Fruit fly (Drosophila melanogaster) whole organism, prepupa: ENCODE measurements around the gene CG32102.

Experiments
- CG10631 ChIP-seq: fragments of 200-800 bp; sonication (Bioruptor generic); optimal IDR thresholded peaks from 2 replicates; lab custom pipeline; 2016; ENCODE audit warnings: missing biosample characterization, missing genetic modification characterization
- CG10669 ChIP-seq: fragments of 200-800 bp; sonication (Bioruptor generic); optimal IDR thresholded peaks from 3 replicates; lab custom pipeline; 2018; ENCODE audit warnings: missing biosample characterization, mild to moderate bottlenecking, missing genetic modification characterization, moderate library complexity
- CG15336 ChIP-seq: fragments of 200-800 bp; sonication (Bioruptor generic); IDR thresholded peaks from 2 replicates; pipeline ENCODE4 v1.3.6; 2022; ENCODE audit warnings: missing biosample characterization, missing genetic modification characterization
- CG1621 ChIP-seq: fragments of 200-800 bp; sonication (Bioruptor generic); optimal IDR thresholded peaks from 3 replicates; lab custom pipeline; 2018; ENCODE audit warnings: missing biosample characterization, mild to moderate bottlenecking, missing genetic modification characterization
- CG16779 ChIP-seq: fragments of 200-800 bp; sonication (Bioruptor generic); optimal IDR thresholded peaks from 3 replicates; lab custom pipeline; 2017; ENCODE audit warnings: missing biosample characterization, mild to moderate bottlenecking, missing genetic modification characterization
- CG3032 ChIP-seq: fragments of 200-800 bp; optimal IDR thresholded peaks from 2 replicates; lab custom pipeline; 2019; ENCODE audit warnings: missing biosample characterization, mild to moderate bottlenecking, missing genetic modification characterization, moderate library complexity
- CG31627 ChIP-seq: fragments of 200-800 bp; sonication (Bioruptor generic); optimal IDR thresholded peaks from 3 replicates; lab custom pipeline; 2016; ENCODE audit warnings: missing biosample characterization, missing genetic modification characterization
- CG32006 ChIP-seq: fragments of 200-800 bp; sonication (Bioruptor generic); optimal IDR thresholded peaks from 3 replicates; lab custom pipeline; 2017; ENCODE audit warnings: missing biosample characterization, mild to moderate bottlenecking, missing genetic modification characterization
- CG34406 ChIP-seq: fragments of 200-800 bp; sonication (Bioruptor generic); optimal IDR thresholded peaks from 3 replicates; lab custom pipeline; 2016; ENCODE audit warnings: missing biosample characterization, missing genetic modification characterization
- CG4318 ChIP-seq: fragments of 200-800 bp; sonication (Bioruptor generic); optimal IDR thresholded peaks from 3 replicates; lab custom pipeline; 2017; ENCODE audit warnings: missing biosample characterization, mild to moderate bottlenecking, missing genetic modification characterization
- CG6276 ChIP-seq: fragments of 200-800 bp; sonication (Bioruptor generic); optimal IDR thresholded peaks from 2 replicates; lab custom pipeline; 2017; ENCODE audit warnings: missing biosample characterization, mild to moderate bottlenecking, missing genetic modification characterization
- CG6792 ChIP-seq: fragments of 200-800 bp; sonication (Bioruptor generic); optimal IDR thresholded peaks from 3 replicates; lab custom pipeline; 2016; ENCODE audit warnings: missing biosample characterization, missing genetic modification characterization
- CG6808 ChIP-seq: fragments of 200-800 bp; sonication (Bioruptor generic); optimal IDR thresholded peaks from 3 replicates; lab custom pipeline; 2017; ENCODE audit warnings: missing biosample characterization, missing genetic modification characterization, mild to moderate bottlenecking, moderate library complexity, missing genetic modification reagents
- CG6854 ChIP-seq: fragments of 200-800 bp; sonication (Bioruptor generic); optimal IDR thresholded peaks from 2 replicates; lab custom pipeline; 2017; ENCODE audit warnings: missing biosample characterization, mild to moderate bottlenecking, missing genetic modification characterization
- CG8119 ChIP-seq: fragments of 200-800 bp; sonication (Bioruptor generic); IDR thresholded peaks from 3 replicates; pipeline ENCODE4 v1.3.6; 2022; ENCODE audit warnings: missing biosample characterization, missing genetic modification characterization
- CG8319 ChIP-seq: fragments of 200-800 bp; sonication (Bioruptor generic); optimal IDR thresholded peaks from 3 replicates; lab custom pipeline; 2016; ENCODE audit warnings: missing biosample characterization, missing genetic modification characterization
- CG8632 ChIP-seq: fragments of 200-800 bp; sonication (Bioruptor generic); optimal IDR thresholded peaks from 3 replicates; lab custom pipeline; 2016; ENCODE audit warnings: missing biosample characterization, missing genetic modification characterization
- CG9139 ChIP-seq: fragments of 200-800 bp; sonication (Bioruptor generic); optimal IDR thresholded peaks from 3 replicates; lab custom pipeline; 2017; ENCODE audit warnings: missing biosample characterization, mild to moderate bottlenecking, missing genetic modification characterization
- Eip75B ChIP-seq: fragments of 200-800 bp; sonication (Bioruptor generic); optimal IDR thresholded peaks from 3 replicates; lab custom pipeline; 2016; ENCODE audit warnings: missing biosample characterization, missing genetic modification characterization
- Eip78C ChIP-seq: fragments of 200-800 bp; sonication (Bioruptor generic); peaks from one replicate; lab custom pipeline; 2016; ENCODE audit warnings: missing biosample characterization, missing genetic modification characterization
- Eip93F ChIP-seq: fragments of 200-800 bp; sonication (Bioruptor generic); optimal IDR thresholded peaks from 2 replicates; lab custom pipeline; 2016; ENCODE audit warnings: missing biosample characterization, mild to moderate bottlenecking, missing genetic modification characterization
- Ets96B ChIP-seq: fragments of 200-800 bp; optimal IDR thresholded peaks from 2 replicates; lab custom pipeline; 2019; ENCODE audit warnings: missing biosample characterization, mild to moderate bottlenecking, missing genetic modification characterization, moderate library complexity
- Gug ChIP-seq: fragments of 200-800 bp; sonication (Bioruptor generic); IDR thresholded peaks from 2 replicates; pipeline ENCODE4 v1.3.6; 2022; ENCODE audit warnings: missing biosample characterization, missing genetic modification characterization
- Hr38 ChIP-seq: sonication (Bioruptor generic); optimal IDR thresholded peaks from 2 replicates; lab custom pipeline; 2016; ENCODE audit warnings: missing biosample characterization, missing genetic modification characterization
- Hr39 ChIP-seq: fragments of 200-800 bp; sonication (Bioruptor generic); optimal IDR thresholded peaks from 2 replicates; lab custom pipeline; 2016; ENCODE audit warnings: missing biosample characterization, missing genetic modification characterization
- Lpt ChIP-seq: fragments of 200-800 bp; sonication (Bioruptor generic); optimal IDR thresholded peaks from 3 replicates; lab custom pipeline; 2016; ENCODE audit warnings: missing biosample characterization, missing genetic modification characterization
- Met ChIP-seq: fragments of 200-800 bp; sonication (Bioruptor generic); optimal IDR thresholded peaks from 3 replicates; lab custom pipeline; 2016; ENCODE audit warnings: missing biosample characterization, missing genetic modification characterization
- OdsH ChIP-seq: fragments of 200-800 bp; sonication (Bioruptor generic); optimal IDR thresholded peaks from 3 replicates; lab custom pipeline; 2016; ENCODE audit warnings: missing biosample characterization, missing genetic modification characterization
- Sox102F ChIP-seq: fragments of 200-800 bp; sonication (Bioruptor generic); optimal IDR thresholded peaks from 2 replicates; lab custom pipeline; 2016; ENCODE audit warnings: missing biosample characterization, mild to moderate bottlenecking, missing genetic modification characterization
- Sox14 ChIP-seq: fragments of 200-800 bp; sonication (Bioruptor generic); optimal IDR thresholded peaks from 3 replicates; lab custom pipeline; 2016; ENCODE audit warnings: missing biosample characterization, missing genetic modification characterization
- Sox15 ChIP-seq: fragments of 200-800 bp; sonication (Bioruptor generic); optimal IDR thresholded peaks from 3 replicates; lab custom pipeline; 2016; ENCODE audit warnings: missing biosample characterization, missing genetic modification characterization
- achi ChIP-seq: fragments of 200-800 bp; sonication (Bioruptor generic); optimal IDR thresholded peaks from 3 replicates; lab custom pipeline; 2016; ENCODE audit warnings: missing biosample characterization, missing genetic modification characterization
- acj6 ChIP-seq: fragments of 200-800 bp; sonication (Bioruptor generic); optimal IDR thresholded peaks from 3 replicates; lab custom pipeline; 2016; ENCODE audit warnings: missing biosample characterization, missing genetic modification characterization
- cyc ChIP-seq: fragments of 200-800 bp; sonication (Bioruptor generic); optimal IDR thresholded peaks from 3 replicates; lab custom pipeline; 2016; ENCODE audit warnings: missing biosample characterization, missing genetic modification characterization
- dsx ChIP-seq: fragments of 200-800 bp; optimal IDR thresholded peaks from 3 replicates; lab custom pipeline; 2019; ENCODE audit warnings: missing biosample characterization, mild to moderate bottlenecking, missing genetic modification characterization, moderate library complexity; ENCODE audit not compliant: poor library complexity, severe bottlenecking
- eg ChIP-seq: fragments of 200-800 bp; sonication (Bioruptor generic); IDR thresholded peaks from 3 replicates; pipeline ENCODE4 v1.3.6; 2022; ENCODE audit warnings: missing biosample characterization, missing genetic modification characterization
- esn ChIP-seq: fragments of 200-800 bp; sonication (Bioruptor generic); optimal IDR thresholded peaks from 2 replicates; lab custom pipeline; 2016; ENCODE audit warnings: missing biosample characterization, mild to moderate bottlenecking, missing genetic modification characterization, moderate library complexity
- fd59A ChIP-seq: fragments of 200-800 bp; sonication (Bioruptor generic); optimal IDR thresholded peaks from 2 replicates; lab custom pipeline; 2017; ENCODE audit warnings: missing biosample characterization, mild to moderate bottlenecking, missing genetic modification characterization, missing genetic modification reagents
- fd85E ChIP-seq: fragments of 200-800 bp; sonication (Bioruptor generic); optimal IDR thresholded peaks from 3 replicates; lab custom pipeline; 2016; ENCODE audit warnings: missing biosample characterization, missing genetic modification characterization
- lz ChIP-seq: fragments of 200-800 bp; sonication (Bioruptor generic); optimal IDR thresholded peaks from 3 replicates; lab custom pipeline; 2016; ENCODE audit warnings: missing biosample characterization, missing genetic modification characterization
- net ChIP-seq: fragments of 200-800 bp; sonication (Bioruptor generic); optimal IDR thresholded peaks from 3 replicates; lab custom pipeline; 2016; ENCODE audit warnings: missing biosample characterization, missing genetic modification characterization
- pdm3 ChIP-seq: fragments of 200-800 bp; sonication (Bioruptor generic); optimal IDR thresholded peaks from 3 replicates; lab custom pipeline; 2016; ENCODE audit warnings: missing biosample characterization, missing genetic modification characterization
- salr ChIP-seq, 2 experiments: fragments of 200-800 bp; sonication (Bioruptor generic); optimal IDR thresholded peaks; 3 replicates each; lab custom pipeline; 2016 to 2018; ENCODE audit warnings: missing biosample characterization in 2 of 2, missing genetic modification characterization in 2 of 2, mild to moderate bottlenecking in 1 of 2
- spab ChIP-seq: fragments of 200-800 bp; sonication (Bioruptor generic); optimal IDR thresholded peaks from 2 replicates; lab custom pipeline; 2017; ENCODE audit warnings: missing biosample characterization, mild to moderate bottlenecking, missing genetic modification characterization, missing genetic modification reagents
- ss ChIP-seq, 2 experiments: fragments of 200-800 bp; sonication (Bioruptor generic); optimal IDR thresholded peaks; 2 replicates in 1 of 2; 3 replicates in 1 of 2; lab custom pipeline; 2017 to 2018; ENCODE audit warnings: mild to moderate bottlenecking in 2 of 2, missing biosample characterization in 2 of 2, missing genetic modification characterization in 2 of 2, moderate library complexity in 1 of 2
- svp ChIP-seq: fragments of 200-800 bp; sonication (Bioruptor generic); peaks from one replicate; lab custom pipeline; 2016; ENCODE audit warnings: missing biosample characterization, missing genetic modification characterization
- topi ChIP-seq: fragments of 200-800 bp; sonication (Bioruptor generic); optimal IDR thresholded peaks from 3 replicates; lab custom pipeline; 2016; ENCODE audit warnings: missing biosample characterization, missing genetic modification characterization
- vri ChIP-seq: fragments of 200-800 bp; sonication (Bioruptor generic); optimal IDR thresholded peaks from 3 replicates; lab custom pipeline; 2016; ENCODE audit warnings: missing biosample characterization, mild to moderate bottlenecking, missing genetic modification characterization

The CG32102 gene

DNA sequence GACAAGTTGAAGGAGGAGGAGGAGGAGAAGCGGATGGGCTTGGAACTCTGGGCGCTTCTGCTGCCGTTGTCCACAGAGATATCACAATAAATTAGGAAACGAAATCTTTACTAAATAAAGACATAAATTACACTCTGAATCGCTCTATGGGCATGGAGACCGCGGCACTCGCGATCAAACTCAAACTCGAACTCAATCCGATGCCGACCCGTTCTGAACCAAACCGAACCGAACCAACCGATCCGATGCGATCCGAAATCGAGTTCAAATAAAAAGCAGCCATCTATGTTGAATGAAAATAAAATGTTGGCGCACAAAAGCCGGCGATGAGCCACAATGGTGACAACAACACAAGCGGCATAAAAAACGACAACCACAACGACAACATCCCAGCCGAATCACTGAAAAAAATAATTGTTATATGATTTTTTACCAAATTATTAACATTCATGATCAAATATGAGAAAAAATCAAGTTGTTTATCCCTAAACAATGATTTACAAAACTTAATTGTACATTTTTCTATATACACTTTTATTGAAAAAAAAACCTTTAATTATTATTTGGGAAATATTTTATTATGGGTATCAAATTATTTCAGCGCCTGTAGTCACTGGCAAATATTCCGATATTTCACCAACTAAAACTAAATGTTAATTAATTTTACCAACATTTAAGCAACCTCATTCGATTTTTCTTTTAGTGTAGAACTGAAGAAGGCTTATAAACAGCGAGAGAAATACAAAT lies 12.5 kb downstream of the CG32102 start (continued):
- peak; percentile 34 for TF ChIP-seq CG6792 (GFP tag; lab: Kevin White, UChicago)
- no peak for TF ChIP-seq Hr38 (GFP tag; lab: Kevin White, UChicago)
- TF ChIP-seq CG3032 (tag; lab: Kevin White, UChicago): peak; percentile 65
- peak; percentile 47 for TF ChIP-seq cyc (GFP tag; lab: Kevin White, UChicago)
- peak; percentile 38 for TF ChIP-seq net (GFP tag; lab: Kevin White, UChicago)
- TF ChIP-seq CG6808 (GFP tag; lab: Kevin White, UChicago): peak; percentile 71
- no peak for TF ChIP-seq CG6854 (GFP tag; lab: Kevin White, UChicago)
- no peak for TF ChIP-seq eg
- peak; percentile 62 for TF ChIP-seq Ets96B (tag; lab: Kevin White, UChicago)
- TF ChIP-seq CG9139 (GFP tag; lab: Kevin White, UChicago): peak; percentile 36
- no peak for TF ChIP-seq Eip93F (GFP tag; lab: Kevin White, UChicago)
- peak; percentile 27; the same call in 1 of the 3 replicates for TF ChIP-seq CG8119 (GFP tag; lab: Robert Waterston, UW)
- TF ChIP-seq, all 60 proteins: peak for 48

DNA sequence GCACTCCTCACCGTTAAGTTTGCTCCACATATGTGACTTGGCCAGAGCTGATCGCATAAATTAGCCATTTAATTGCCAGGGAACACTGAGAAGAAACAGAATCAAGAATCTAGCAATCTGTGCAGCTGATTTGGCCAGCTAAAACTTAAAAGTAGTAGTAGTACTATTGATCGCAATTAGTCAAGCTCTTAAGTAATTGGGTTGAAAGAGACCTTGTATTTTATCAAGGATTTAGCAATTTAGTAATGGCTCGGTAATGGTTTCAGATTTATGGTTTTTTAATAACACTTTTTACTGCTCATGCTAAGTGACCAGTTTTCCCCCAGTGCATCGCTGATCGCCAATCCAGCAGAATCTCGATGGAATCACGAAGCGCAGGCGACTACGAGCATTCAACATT lies 14.6 kb downstream of the CG32102 start:
- TF ChIP-seq Sox102F (GFP tag; lab: Kevin White, UChicago) (no peak), vri (no peak), dsx (GFP tag; lab: Kevin White, UChicago) (peak; percentile 2), CG10669 (GFP tag; lab: Kevin White, UChicago) (peak; percentile 54), fd85E (no peak), CG9139 (GFP tag; lab: Kevin White, UChicago) (no peak), acj6 (GFP tag; lab: Kevin White, UChicago) (peak; percentile 34), OdsH (GFP tag; lab: Kevin White, UChicago) (peak; percentile 32), CG4318 (no peak), Met (GFP tag; lab: Kevin White, UChicago) (peak; percentile 13), CG32006 (GFP tag; lab: Kevin White, UChicago) (peak; percentile 49), lz (GFP tag; lab: Kevin White, UChicago) (no peak), CG31627 (GFP tag; lab: Kevin White, UChicago) (no peak), topi (GFP tag; lab: Kevin White, UChicago) (no peak), achi (peak; percentile 32), CG8632 (GFP tag; lab: Kevin White, UChicago) (peak; percentile 23), Eip75B (GFP tag; lab: Kevin White, UChicago) (no peak), Lpt (GFP tag; lab: Kevin White, UChicago) (no peak), CG8119 (GFP tag; lab: Robert Waterston, UW) (no peak), CG8319 (GFP tag; lab: Kevin White, UChicago) (no peak), Hr39 (GFP tag; lab: Kevin White, UChicago) (no peak), svp (peak; percentile 56), CG1621 (tag; lab: Kevin White, UChicago) (no peak), CG3032 (tag; lab: Kevin White, UChicago) (peak; percentile 51), Hr38 (GFP tag; lab: Kevin White, UChicago) (no peak), ss (GFP tag; optimal IDR thresholded peaks at IDR 0.05; lab: Kevin White, UChicago) (peak; percentile 14 to 52), esn (GFP tag; lab: Kevin White, UChicago) (peak; percentile 4), Sox14 (GFP tag; lab: Kevin White, UChicago) (peak; percentile 13), CG34406 (GFP tag; lab: Kevin White, UChicago) (peak; percentile 3), pdm3 (GFP tag; lab: Kevin White, UChicago) (peak; percentile 24), CG6276 (GFP tag; lab: Kevin White, UChicago) (no peak), CG15336 (no peak), CG10631 (GFP tag; lab: Kevin White, UChicago) (no peak), Gug (GFP tag; lab: Robert Waterston, UW) (no peak), Eip93F (GFP tag; lab: Kevin White, UChicago) (no peak), CG16779 (tag; lab: Kevin White, UChicago) (no peak), CG6854 (GFP tag; lab: Kevin White, UChicago) (no peak), Eip78C (GFP tag; lab: Kevin White, UChicago) (peak; percentile 74), Sox15 (GFP tag; lab: Kevin White, UChicago) (no peak), fd59A (GFP tag; lab: Kevin White, UChicago) (peak; percentile 59), spab (peak; percentile 33), net (GFP tag; lab: Kevin White, UChicago) (peak; percentile 20), salr (GFP tag; optimal IDR thresholded peaks at IDR 0.05; lab: Kevin White, UChicago) (peak in 1 of 2 experiments; percentile 21)
